Worm (Caenorhabditis elegans): ENCODE measurements around the gene F08F3.4.

DNA sequence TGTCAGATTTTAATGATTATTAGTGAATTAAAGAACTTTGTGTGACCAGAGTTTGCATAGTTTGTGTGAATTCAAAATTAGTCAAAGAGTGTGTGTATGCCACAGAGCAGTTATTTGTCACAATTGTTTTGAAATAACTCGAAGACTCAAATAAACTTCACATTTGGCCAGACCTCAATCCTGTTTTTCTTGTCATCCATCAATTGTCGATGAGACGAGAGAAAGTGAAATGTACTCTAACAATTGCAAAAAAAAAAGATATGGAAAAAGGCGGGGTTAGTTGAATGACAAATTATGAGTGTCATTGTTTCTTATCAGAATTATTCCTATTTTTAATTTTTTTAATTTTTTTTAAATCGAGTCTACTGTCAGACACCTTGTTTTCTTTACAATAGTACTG lies 45.9 kb upstream of the F08F3.4 start, which contains the start of gene T09D3.8:
- TF ChIP-seq tbx-2 (tag; optimal IDR thresholded peaks at IDR 0.05) = no peak
- TF ChIP-seq pha-4 (tag; optimal IDR thresholded peaks at IDR 0.05) = no peak
- TF ChIP-seq ceh-9 (tag; optimal IDR thresholded peaks at IDR 0.05) = no peak
- no peak for TF ChIP-seq unc-3 (GFP tag; conservative IDR thresholded peaks at IDR 0.05)
- TF ChIP-seq unc-3 (tag; optimal IDR thresholded peaks at IDR 0.05) = no peak
- TF ChIP-seq pros-1 (tag; optimal IDR thresholded peaks at IDR 0.05) = no peak
- TF ChIP-seq lim-6 (tag; optimal IDR thresholded peaks at IDR 0.05) = no peak
- TF ChIP-seq fkh-10 (GFP tag; optimal IDR thresholded peaks at IDR 0.05) = no peak

Measured in whole organism, late embryonic.